Fruit fly (Drosophila melanogaster): ENCODE data around the gene Adat1.

The Adat1 gene

dm6 chr2L:13801166-13801565 lies 10.1 kb downstream of the Adat1 start:
- no peak for TF ChIP-seq ey (GFP tag; optimal IDR thresholded peaks at IDR 0.05)
- TF ChIP-seq CG32264 (GFP tag; optimal IDR thresholded peaks at IDR 0.05) = no peak
- no peak for TF ChIP-seq psq (GFP tag; optimal IDR thresholded peaks at IDR 0.05)

dm6 chr2L:13793405-13793804 lies 17.9 kb downstream of the Adat1 start, which contains the start of gene Sec71:
TSS of gene Sec71 (plus strand) at chr2L:13793521.
- TF ChIP-seq Rel (GFP tag; optimal IDR thresholded peaks at IDR 0.05) (no peak), Rel (tag; optimal IDR thresholded peaks at IDR 0.05) (peak; percentile 47), Jra (GFP tag; optimal IDR thresholded peaks at IDR 0.05) (no peak)

- no peak for TF ChIP-seq Dfd (GFP tag; optimal IDR thresholded peaks at IDR 0.05)
- TF ChIP-seq foxo (GFP tag; optimal IDR thresholded peaks at IDR 0.05) = no peak
- TF ChIP-seq Rel (GFP tag; optimal IDR thresholded peaks at IDR 0.05) = no peak
- peak; percentile 54 for TF ChIP-seq Rel (tag; optimal IDR thresholded peaks at IDR 0.05)
- TF ChIP-seq pan (optimal IDR thresholded peaks at IDR 0.05) = no peak
These were observed 20.6 kb downstream of the Adat1 start, which contains the start of gene CG16863 for dm6 chr2L:13790715-13791114. TSS of gene CG16863 (plus strand) at chr2L:13790959.

dm6 chr2L:13784155-13784681 lies 27.1 kb downstream of the Adat1 start, which contains the start of gene CG16890:
TSS of gene CG16890 (minus strand) at chr2L:13784338.
- no peak for TF ChIP-seq usp (GFP tag; optimal IDR thresholded peaks at IDR 0.05)
- TF ChIP-seq h (GFP tag; optimal IDR thresholded peaks at IDR 0.05) = peak; percentile 44
- TF ChIP-seq sv (GFP tag; optimal IDR thresholded peaks at IDR 0.05) = no peak
- TF ChIP-seq Myc (optimal IDR thresholded peaks at IDR 0.05) = no peak
- TF ChIP-seq dsf (GFP tag; optimal IDR thresholded peaks at IDR 0.05; ENCODE audit: borderline replicate concordance) = no peak
- no peak for TF ChIP-seq N (GFP tag; optimal IDR thresholded peaks at IDR 0.05)
- TF ChIP-seq br (GFP tag; optimal IDR thresholded peaks at IDR 0.05) = no peak
- TF ChIP-seq Jra (GFP tag; optimal IDR thresholded peaks at IDR 0.05) = no peak
- TF ChIP-seq Rel (GFP tag; optimal IDR thresholded peaks at IDR 0.05) = no peak
- peak; percentile 99 for TF ChIP-seq Rel (tag; optimal IDR thresholded peaks at IDR 0.05)

- peak; percentile 41 for TF ChIP-seq jim (GFP tag; optimal IDR thresholded peaks at IDR 0.05)
- TF ChIP-seq fru (GFP tag; optimal IDR thresholded peaks at IDR 0.05) = no peak
- TF ChIP-seq br (GFP tag; optimal IDR thresholded peaks at IDR 0.05) = peak; percentile 9
- peak; percentile 19 for TF ChIP-seq Myc (optimal IDR thresholded peaks at IDR 0.05)
- peak; percentile 17 for TF ChIP-seq OdsH (GFP tag; optimal IDR thresholded peaks at IDR 0.05)
- no peak for TF ChIP-seq tai (GFP tag; optimal IDR thresholded peaks at IDR 0.05)
- TF ChIP-seq sv (GFP tag; optimal IDR thresholded peaks at IDR 0.05) = no peak
- no peak for TF ChIP-seq sage (GFP tag; optimal IDR thresholded peaks at IDR 0.05)
- peak; percentile 22 for TF ChIP-seq ey (GFP tag; optimal IDR thresholded peaks at IDR 0.05)
- TF ChIP-seq Vsx2 (GFP tag; optimal IDR thresholded peaks at IDR 0.05; ENCODE audit: partially characterized antibody) = no peak
- TF ChIP-seq brk (GFP tag; optimal IDR thresholded peaks at IDR 0.05) = no peak
- TF ChIP-seq rgr (GFP tag; optimal IDR thresholded peaks at IDR 0.05) = peak; percentile 45
- peak; percentile 16 for TF ChIP-seq HLH106 (tag; optimal IDR thresholded peaks at IDR 0.05)
- TF ChIP-seq Sp1 (GFP tag; optimal IDR thresholded peaks at IDR 0.05) = no peak
- no peak for TF ChIP-seq Hr78 (GFP tag; optimal IDR thresholded peaks at IDR 0.05)
- no peak for TF ChIP-seq dmrt93B (GFP tag; optimal IDR thresholded peaks at IDR 0.05)
- TF ChIP-seq Abd-B (GFP tag; optimal IDR thresholded peaks at IDR 0.05) = no peak
- TF ChIP-seq N (GFP tag; optimal IDR thresholded peaks at IDR 0.05) = no peak
- no peak for TF ChIP-seq h (GFP tag; optimal IDR thresholded peaks at IDR 0.05)
- TF ChIP-seq Mio (GFP tag; optimal IDR thresholded peaks at IDR 0.05) = no peak
- TF ChIP-seq Hr83 (GFP tag; optimal IDR thresholded peaks at IDR 0.05; ENCODE audit: poor library complexity, severe bottlenecking) = peak; percentile 3
- TF ChIP-seq Hnf4 (GFP tag; optimal IDR thresholded peaks at IDR 0.05) = peak; percentile 20
- TF ChIP-seq woc (GFP tag; optimal IDR thresholded peaks at IDR 0.05) = no peak
- no peak for TF ChIP-seq pan (optimal IDR thresholded peaks at IDR 0.05)
- TF ChIP-seq lola (GFP tag; optimal IDR thresholded peaks at IDR 0.05) = no peak
- TF ChIP-seq CG32264 (GFP tag; optimal IDR thresholded peaks at IDR 0.05) = no peak
- TF ChIP-seq Jra (GFP tag; optimal IDR thresholded peaks at IDR 0.05) = no peak
- TF ChIP-seq Rel (GFP tag; optimal IDR thresholded peaks at IDR 0.05) = no peak
- TF ChIP-seq Rel (tag; optimal IDR thresholded peaks at IDR 0.05) = peak; percentile 15
- no peak for TF ChIP-seq CrebA (GFP tag; optimal IDR thresholded peaks at IDR 0.05; ENCODE audit: borderline replicate concordance)
- TF ChIP-seq dsf (GFP tag; optimal IDR thresholded peaks at IDR 0.05; ENCODE audit: borderline replicate concordance) = no peak
- no peak for TF ChIP-seq Dif (GFP tag; optimal IDR thresholded peaks at IDR 0.05; ENCODE audit: partially characterized antibody)
- no peak for TF ChIP-seq dl (GFP tag; optimal IDR thresholded peaks at IDR 0.05; ENCODE audit: insufficient read depth in 1 of 2, partially characterized antibody in 2 of 2)
- no peak for TF ChIP-seq usp (GFP tag; optimal IDR thresholded peaks at IDR 0.05)
- no peak for TF ChIP-seq GATAd (GFP tag; optimal IDR thresholded peaks at IDR 0.05)
- TF ChIP-seq psq (GFP tag; optimal IDR thresholded peaks at IDR 0.05) = peak; percentile 25
- no peak for TF ChIP-seq Dfd (GFP tag; optimal IDR thresholded peaks at IDR 0.05)
These were observed 27.8 kb downstream of the Adat1 start, which contains the start of gene Eato for dm6 chr2L:13783264-13784154. TSS of gene Eato (plus strand) at chr2L:13784084.

All from whole organism, wandering third instar larva.